Fruit fly (Drosophila melanogaster): ENCODE results near the gene CG16852.

Gene CG16852

dm6 chr2L:13554547-13555159 is 14.1 kb downstream of the CG16852 start:
- TF ChIP-seq CG12768 (GFP tag; optimal IDR thresholded peaks at IDR 0.05) (no peak), Hr96 (GFP tag; optimal IDR thresholded peaks at IDR 0.05) (no peak), bab1 (GFP tag; optimal IDR thresholded peaks at IDR 0.05) (no peak), pad (GFP tag; optimal IDR thresholded peaks at IDR 0.05) (no peak), Crg-1 (GFP tag; optimal IDR thresholded peaks at IDR 0.05) (no peak), CG1620 (GFP tag; optimal IDR thresholded peaks at IDR 0.05) (no peak), cnc (optimal IDR thresholded peaks at IDR 0.05) (no peak), Mnt (GFP tag; optimal IDR thresholded peaks at IDR 0.05) (no peak), cic (GFP tag; optimal IDR thresholded peaks at IDR 0.05) (no peak), tj (GFP tag; optimal IDR thresholded peaks at IDR 0.05) (no peak)

- TF ChIP-seq ovo (GFP tag; optimal IDR thresholded peaks at IDR 0.05) (no peak), Hr96 (GFP tag; optimal IDR thresholded peaks at IDR 0.05) (no peak), CG33017 (tag; optimal IDR thresholded peaks at IDR 0.05) (no peak), Clk (GFP tag; optimal IDR thresholded peaks at IDR 0.05) (no peak), kay (GFP tag; ENCODE audit: borderline replicate concordance) (no peak), CG11617 (GFP tag; optimal IDR thresholded peaks at IDR 0.05) (no peak), bab1 (GFP tag; optimal IDR thresholded peaks at IDR 0.05) (no peak), Mnt (GFP tag; optimal IDR thresholded peaks at IDR 0.05) (no peak), toe (GFP tag; optimal IDR thresholded peaks at IDR 0.05) (no peak), cnc (optimal IDR thresholded peaks at IDR 0.05) (no peak), tj (GFP tag; optimal IDR thresholded peaks at IDR 0.05) (no peak), CG7045 (GFP tag; optimal IDR thresholded peaks at IDR 0.05) (no peak), CG14711 (tag; optimal IDR thresholded peaks at IDR 0.05) (no peak), pad (GFP tag; optimal IDR thresholded peaks at IDR 0.05) (no peak), cic (GFP tag; optimal IDR thresholded peaks at IDR 0.05) (no peak), Crg-1 (GFP tag; optimal IDR thresholded peaks at IDR 0.05) (no peak), CG12768 (GFP tag; optimal IDR thresholded peaks at IDR 0.05) (no peak), CG1620 (GFP tag; optimal IDR thresholded peaks at IDR 0.05) (no peak)
Observed at dm6 chr2L:13555397-13555796, 14.8 kb downstream of the CG16852 start.

dm6 chr2L:13568938-13569337 is 28.4 kb downstream of the CG16852 start:
- TF ChIP-seq CG7045 (GFP tag; optimal IDR thresholded peaks at IDR 0.05) (no peak), CG33017 (tag; optimal IDR thresholded peaks at IDR 0.05) (no peak), Crg-1 (GFP tag; optimal IDR thresholded peaks at IDR 0.05) (no peak), CG11617 (GFP tag; optimal IDR thresholded peaks at IDR 0.05) (no peak), cic (GFP tag; optimal IDR thresholded peaks at IDR 0.05) (no peak), kay (GFP tag; ENCODE audit: borderline replicate concordance) (peak; percentile 55), tj (GFP tag; optimal IDR thresholded peaks at IDR 0.05) (peak; percentile 61)

- TF ChIP-seq CG11617 (GFP tag; optimal IDR thresholded peaks at IDR 0.05) = no peak
- no peak for TF ChIP-seq toe (GFP tag; optimal IDR thresholded peaks at IDR 0.05)
- TF ChIP-seq Hr96 (GFP tag; optimal IDR thresholded peaks at IDR 0.05) = no peak
- TF ChIP-seq cnc (optimal IDR thresholded peaks at IDR 0.05) = no peak
- no peak for TF ChIP-seq pad (GFP tag; optimal IDR thresholded peaks at IDR 0.05)
- no peak for TF ChIP-seq CG7045 (GFP tag; optimal IDR thresholded peaks at IDR 0.05)
- TF ChIP-seq CG1620 (GFP tag; optimal IDR thresholded peaks at IDR 0.05) = no peak
- TF ChIP-seq CG5204 (GFP tag; optimal IDR thresholded peaks at IDR 0.05) = no peak
Observed at dm6 chr2L:13570016-13570415, 29.5 kb downstream of the CG16852 start.

dm6 chr2L:13570982-13571426 is 30.5 kb downstream of the CG16852 start:
- TF ChIP-seq ovo (GFP tag; optimal IDR thresholded peaks at IDR 0.05) (no peak), CG5204 (GFP tag; optimal IDR thresholded peaks at IDR 0.05) (peak; percentile 46), kay (GFP tag; ENCODE audit: borderline replicate concordance) (no peak), tj (GFP tag; optimal IDR thresholded peaks at IDR 0.05) (no peak), CG7045 (GFP tag; optimal IDR thresholded peaks at IDR 0.05) (peak; percentile 33), CG1620 (GFP tag; optimal IDR thresholded peaks at IDR 0.05) (peak; percentile 27), CG12768 (GFP tag; optimal IDR thresholded peaks at IDR 0.05) (peak; percentile 24), CG7101 (tag; optimal IDR thresholded peaks at IDR 0.05) (peak; percentile 60), CG14711 (tag; optimal IDR thresholded peaks at IDR 0.05) (peak; percentile 34), Clk (GFP tag; optimal IDR thresholded peaks at IDR 0.05) (no peak), CG11617 (GFP tag; optimal IDR thresholded peaks at IDR 0.05) (peak; percentile 53), bab1 (GFP tag; optimal IDR thresholded peaks at IDR 0.05) (peak; percentile 83), Hr96 (GFP tag; optimal IDR thresholded peaks at IDR 0.05) (peak; percentile 43)

- TF ChIP-seq cnc (optimal IDR thresholded peaks at IDR 0.05) (no peak), Crg-1 (GFP tag; optimal IDR thresholded peaks at IDR 0.05) (no peak), ovo (GFP tag; optimal IDR thresholded peaks at IDR 0.05) (no peak), CG5204 (GFP tag; optimal IDR thresholded peaks at IDR 0.05) (no peak), CG12768 (GFP tag; optimal IDR thresholded peaks at IDR 0.05) (no peak), Clk (GFP tag; optimal IDR thresholded peaks at IDR 0.05) (no peak), bab1 (GFP tag; optimal IDR thresholded peaks at IDR 0.05) (no peak), CG14711 (tag; optimal IDR thresholded peaks at IDR 0.05) (peak; percentile 46), cic (GFP tag; optimal IDR thresholded peaks at IDR 0.05) (no peak), pad (GFP tag; optimal IDR thresholded peaks at IDR 0.05) (peak; percentile 12), CG1620 (GFP tag; optimal IDR thresholded peaks at IDR 0.05) (no peak), CG33017 (tag; optimal IDR thresholded peaks at IDR 0.05) (no peak), CG11617 (GFP tag; optimal IDR thresholded peaks at IDR 0.05) (peak; percentile 23), tj (GFP tag; optimal IDR thresholded peaks at IDR 0.05) (peak; percentile 94), kay (GFP tag; ENCODE audit: borderline replicate concordance) (peak; percentile 12), toe (GFP tag; optimal IDR thresholded peaks at IDR 0.05) (no peak), CG7045 (GFP tag; optimal IDR thresholded peaks at IDR 0.05) (peak; percentile 23), Mnt (GFP tag; optimal IDR thresholded peaks at IDR 0.05) (no peak)
Observed at dm6 chr2L:13571791-13572451, 31.4 kb downstream of the CG16852 start.
